Worm (Caenorhabditis elegans) whole organism, late embryonic: ENCODE data around the gene F47G3.4.

ENCODE experiments used
- ceh-31 ChIP-seq: sonication (generic microtip); optimal IDR thresholded peaks from 2 replicates; lab custom pipeline; 2016; ENCODE audit warnings: missing genetic modification characterization, missing compliant biosample characterization
- npax-4 ChIP-seq: sonication (generic microtip); optimal IDR thresholded peaks from 2 replicates; lab custom pipeline; 2016; ENCODE audit warnings: missing genetic modification characterization, missing compliant biosample characterization
- pqm-1 ChIP-seq: sonication (generic microtip); optimal IDR thresholded peaks from 2 replicates; lab custom pipeline; 2016; ENCODE audit warnings: missing genetic modification characterization, missing compliant biosample characterization
- unc-86 ChIP-seq: sonication (generic microtip); optimal IDR thresholded peaks from 2 replicates; lab custom pipeline; 2016; ENCODE audit warnings: missing genetic modification characterization, missing compliant biosample characterization

ce11 chrX:2370655-2371054 is 10.7 kb upstream of the F47G3.4 start:
- TF ChIP-seq npax-4 (no peak), ceh-31 (tag; lab: Kevin White, UChicago) (no peak), unc-86 (tag; lab: Kevin White, UChicago) (no peak), pqm-1 (tag; lab: Kevin White, UChicago) (no peak)
